Worm (Caenorhabditis elegans): ENCODE measurements around the gene Y75B8A.23.

DNA sequence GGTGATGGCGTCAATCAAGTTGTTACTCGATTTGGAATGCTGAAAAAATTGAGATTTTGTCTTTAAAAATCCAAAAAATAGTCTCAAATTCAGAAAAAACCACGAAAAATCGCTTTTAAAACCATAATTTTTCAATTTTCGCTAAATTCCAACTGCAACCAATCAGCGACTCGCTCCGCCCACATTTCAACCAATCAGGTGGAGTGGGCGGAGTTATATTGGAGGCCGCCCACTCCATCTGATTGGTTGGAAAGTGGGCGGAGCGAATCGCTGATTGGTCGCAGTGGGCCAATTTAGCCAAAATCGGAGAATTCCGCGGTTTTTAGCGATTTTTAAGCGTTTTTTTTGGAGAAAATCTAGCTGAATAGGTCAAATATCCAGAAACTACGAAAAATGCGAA lies 19.3 kb downstream of the Y75B8A.23 start:
- TF ChIP-seq unc-120 (tag; optimal IDR thresholded peaks at IDR 0.05; ENCODE audit: poor library complexity, severe bottlenecking) (no peak), unc-39 (tag; optimal IDR thresholded peaks at IDR 0.05) (no peak), unc-62 (GFP tag; optimal IDR thresholded peaks at IDR 0.05) (no peak), nhr-12 (tag; optimal IDR thresholded peaks at IDR 0.05) (no peak), ceh-83 (GFP tag; optimal IDR thresholded peaks at IDR 0.05) (no peak), nhr-28 (tag; optimal IDR thresholded peaks at IDR 0.05) (no peak), lin-32 (GFP tag; optimal IDR thresholded peaks at IDR 0.05) (no peak), ztf-11 (tag; optimal IDR thresholded peaks at IDR 0.05) (no peak), snpc-4 (tag; optimal IDR thresholded peaks at IDR 0.05) (no peak), elt-1 (tag; optimal IDR thresholded peaks at IDR 0.05; ENCODE audit: borderline replicate concordance, insufficient read depth) (no peak), ces-1 (GFP tag; optimal IDR thresholded peaks at IDR 0.05) (no peak), lsy-2 (tag; optimal IDR thresholded peaks at IDR 0.05) (no peak)
